Fruit fly (Drosophila melanogaster) Kc167 (cell line): ENCODE results near the gene abs.

ENCODE experiments used
- Sin3A ChIP-seq: fragments of >200 bp; optimal IDR thresholded peaks from 2 replicates; lab custom pipeline; 2018; ENCODE audit warnings: missing external identifiers
- insv ChIP-seq: fragments of >200 bp; optimal IDR thresholded peaks from 3 replicates; lab custom pipeline; 2018; ENCODE audit warnings: missing external identifiers
- psq ChIP-seq: fragments of >200 bp; optimal IDR thresholded peaks from 2 replicates; lab custom pipeline; 2017; ENCODE audit warnings: missing external identifiers
- ttk ChIP-seq: sonication (Bioruptor generic); optimal IDR thresholded peaks from 2 replicates; lab custom pipeline; 2017; ENCODE audit warnings: missing external identifiers

DNA sequence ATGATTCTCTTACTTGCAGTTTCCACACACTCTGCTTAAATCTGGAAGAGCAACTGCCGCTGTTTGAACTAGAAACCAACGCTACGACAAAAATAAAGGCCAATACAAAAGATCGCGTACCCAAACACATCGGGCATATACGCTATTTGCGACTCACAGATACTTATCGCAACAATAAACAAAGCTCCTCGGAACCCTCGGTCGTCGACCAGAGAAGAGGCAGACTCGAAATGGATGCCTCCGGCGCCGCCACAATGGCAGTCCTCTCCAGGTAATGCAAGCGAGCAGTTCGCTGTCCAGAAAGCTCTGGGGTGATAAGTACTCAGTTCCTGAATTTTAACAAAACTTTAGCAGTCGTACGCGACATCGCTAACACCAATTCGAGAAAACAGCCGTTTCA, 3.7 kb downstream of the abs start:
- no peak for TF ChIP-seq psq (lab: Kevin White, UChicago)
- TF ChIP-seq ttk (lab: Kevin White, UChicago) = no peak
- TF ChIP-seq insv (lab: Kevin White, UChicago) = no peak
- TF ChIP-seq Sin3A (lab: Kevin White, UChicago) = no peak
